Worm (Caenorhabditis elegans) whole organism, L2 larva: ENCODE results near the gene duo-1.

Experiments used
- elt-3 ChIP-seq: sonication (generic microtip); optimal IDR thresholded peaks from 2 replicates; lab custom pipeline; 2017; ENCODE audit warnings: missing biosample characterization, missing genetic modification characterization
- lin-39 ChIP-seq: fragments of 150-350 bp; optimal IDR thresholded peaks from 2 replicates; lab custom pipeline; 2014; ENCODE audit warnings: missing biosample characterization, missing genetic modification reagents, missing genetic modification characterization
- mbf-1 ChIP-seq: sonication (generic microtip); optimal IDR thresholded peaks from 2 replicates; lab custom pipeline; 2017; ENCODE audit warnings: missing biosample characterization, missing genetic modification characterization

DNA sequence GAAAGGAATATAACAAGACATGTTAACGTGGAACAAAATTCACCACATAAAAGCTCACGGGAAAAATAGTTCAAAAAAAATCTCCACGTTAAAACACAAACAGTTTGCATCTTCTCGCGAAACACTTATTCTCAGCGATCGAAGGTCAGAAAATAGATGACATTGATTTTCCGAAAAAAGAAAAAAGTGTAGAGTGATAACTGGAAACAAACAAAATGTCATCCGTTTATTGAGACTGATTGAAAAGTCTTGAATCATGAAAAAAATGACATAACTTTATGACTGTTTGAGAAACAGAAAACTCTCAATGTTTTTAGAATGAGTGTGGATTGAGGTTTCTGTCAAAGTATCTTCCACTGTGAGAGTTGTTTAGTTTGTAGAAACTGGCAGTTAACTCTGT lies 36.6 kb upstream of the duo-1 start, which contains the start of gene C55A6.4:
- TF ChIP-seq elt-3 = no peak
- no peak for TF ChIP-seq lin-39
- no peak for TF ChIP-seq mbf-1 (tag; lab: Kevin White, UChicago)
